Worm (Caenorhabditis elegans) whole organism, L4 larva: ENCODE results near the gene F57F5.3.

ENCODE experiments used
- F10B5.3 ChIP-seq: sonication (generic microtip); optimal IDR thresholded peaks from 2 replicates; lab custom pipeline; 2016; ENCODE audit warnings: mild to moderate bottlenecking, missing genetic modification characterization, missing compliant biosample characterization
- F37D6.2 ChIP-seq: sonication (generic microtip); optimal IDR thresholded peaks from 2 replicates; lab custom pipeline; 2016; ENCODE audit warnings: mild to moderate bottlenecking, missing genetic modification characterization, missing compliant biosample characterization
- F49E8.2 ChIP-seq: sonication (generic microtip); optimal IDR thresholded peaks from 2 replicates; lab custom pipeline; 2016; ENCODE audit warnings: missing compliant biosample characterization, mild to moderate bottlenecking, missing genetic modification characterization, borderline replicate concordance
- T20F7.1 ChIP-seq: fragments of 200-800 bp; sonication (Bioruptor generic); optimal IDR thresholded peaks from 2 replicates; lab custom pipeline; 2018; ENCODE audit warnings: mild to moderate bottlenecking, missing genetic modification characterization, missing compliant biosample characterization
- T26A8.4 ChIP-seq: fragments of 200-800 bp; sonication (Bioruptor generic); IDR thresholded peaks from 2 replicates; pipeline ENCODE4 v1.3.6; 2022; ENCODE audit warnings: missing genetic modification characterization, missing compliant biosample characterization
- Y105C5A.15 ChIP-seq: fragments of 200-800 bp; sonication (Bioruptor generic); IDR thresholded peaks from 2 replicates; pipeline ENCODE4 v1.3.6; 2022; ENCODE audit warnings: missing genetic modification characterization, missing compliant biosample characterization
- Y5F2A.4 ChIP-seq: fragments of 200-800 bp; sonication (Bioruptor generic); optimal IDR thresholded peaks from 2 replicates; lab custom pipeline; 2018; ENCODE audit warnings: mild to moderate bottlenecking, missing genetic modification characterization, missing compliant biosample characterization
- Y75B8A.6 ChIP-seq: fragments of 200-800 bp; sonication (Bioruptor generic); IDR thresholded peaks from 2 replicates; pipeline ENCODE4 v1.3.6; 2022; ENCODE audit warnings: missing genetic modification reagents, missing genetic modification characterization, missing compliant biosample characterization
- ZK337.2 ChIP-seq: fragments of 200-800 bp; sonication (Bioruptor generic); IDR thresholded peaks from 2 replicates; pipeline ENCODE4 v1.3.6; 2022; ENCODE audit warnings: missing genetic modification reagents, missing genetic modification characterization, missing compliant biosample characterization
- ZK546.5 ChIP-seq, 2 experiments: sonication (generic microtip); optimal IDR thresholded peaks; 2 replicates each; lab custom pipeline; 2017; ENCODE audit warnings: missing biosample characterization in 2 of 2, missing genetic modification characterization in 2 of 2
- aha-1 ChIP-seq: fragments of 150-350 bp; peaks from one replicate; lab custom pipeline; 2014; ENCODE audit warnings: missing biosample characterization, missing genetic modification characterization
- ceh-28 ChIP-seq: fragments of 150-350 bp; optimal IDR thresholded peaks from 2 replicates; lab custom pipeline; 2014; ENCODE audit warnings: missing biosample characterization, missing genetic modification reagents, missing genetic modification characterization
- ceh-32 ChIP-seq: sonication (generic microtip); optimal IDR thresholded peaks from 2 replicates; lab custom pipeline; 2016; ENCODE audit warnings: mild to moderate bottlenecking, missing genetic modification characterization, missing compliant biosample characterization; ENCODE audit not compliant: poor library complexity
- ceh-44 ChIP-seq: fragments of 200-800 bp; sonication (Bioruptor generic); IDR thresholded peaks from 2 replicates; pipeline ENCODE4 v1.3.6; 2022; ENCODE audit warnings: missing genetic modification reagents, missing genetic modification characterization, missing compliant biosample characterization
- ceh-62 ChIP-seq: sonication (generic microtip); optimal IDR thresholded peaks from 2 replicates; lab custom pipeline; 2017; ENCODE audit warnings: missing biosample characterization, missing genetic modification characterization
- ceh-82 ChIP-seq: sonication (generic microtip); optimal IDR thresholded peaks from 2 replicates; lab custom pipeline; 2017; ENCODE audit warnings: missing biosample characterization, missing genetic modification characterization
- ces-1 ChIP-seq: fragments of 150-350 bp; sonication (generic microtip); optimal IDR thresholded peaks from 4 replicates; lab custom pipeline; 2014; ENCODE audit warnings: missing biosample characterization, missing genetic modification reagents, missing genetic modification characterization
- ctbp-1 ChIP-seq: fragments of 200-800 bp; sonication (Bioruptor generic); IDR thresholded peaks from 2 replicates; pipeline ENCODE4 v1.3.6; 2022; ENCODE audit warnings: missing genetic modification reagents, missing genetic modification characterization, missing compliant biosample characterization
- daf-12 ChIP-seq: fragments of 150-350 bp; optimal IDR thresholded peaks from 2 replicates; lab custom pipeline; 2014; ENCODE audit warnings: missing biosample characterization, missing genetic modification reagents, missing genetic modification characterization
- daf-16 ChIP-seq, 3 experiments: sonication (generic microtip); optimal IDR thresholded peaks; 2 replicates each; lab custom pipeline; 2016 to 2017; ENCODE audit warnings: missing genetic modification characterization in 3 of 3, missing genetic modification reagents in 3 of 3, mild to moderate bottlenecking in 2 of 3, missing compliant biosample characterization in 2 of 3, missing biosample characterization in 1 of 3, moderate library complexity in 1 of 3
- daf-8 ChIP-seq: fragments of 200-800 bp; sonication (Bioruptor generic); IDR thresholded peaks from 2 replicates; pipeline ENCODE4 v1.3.6; 2022; ENCODE audit warnings: missing genetic modification characterization, missing compliant biosample characterization
- dve-1 ChIP-seq: sonication (generic microtip); optimal IDR thresholded peaks from 2 replicates; lab custom pipeline; 2017; ENCODE audit warnings: antibody characterized with exemption, mild to moderate bottlenecking, missing genetic modification characterization, missing compliant biosample characterization; ENCODE audit not compliant: insufficient read depth
- fkh-10 ChIP-seq: fragments of 150-350 bp; optimal IDR thresholded peaks from 2 replicates; lab custom pipeline; 2014; ENCODE audit warnings: missing biosample characterization, missing genetic modification reagents, missing genetic modification characterization
- fos-1 ChIP-seq: fragments of 150-350 bp; optimal IDR thresholded peaks from 2 replicates; lab custom pipeline; 2014; ENCODE audit warnings: missing biosample characterization, missing genetic modification characterization
- gei-8 ChIP-seq: fragments of 200-800 bp; sonication (Bioruptor generic); optimal IDR thresholded peaks from 2 replicates; lab custom pipeline; 2018; ENCODE audit warnings: mild to moderate bottlenecking, missing genetic modification characterization, missing compliant biosample characterization
- hif-1 ChIP-seq, 2 experiments: sonication (generic microtip); optimal IDR thresholded peaks; 2 replicates each; lab custom pipeline; 2016 to 2017; ENCODE audit warnings: missing compliant biosample characterization in 2 of 2, missing genetic modification characterization in 2 of 2, missing genetic modification reagents in 2 of 2, missing genotype in 2 of 2, mild to moderate bottlenecking in 1 of 2
- hlh-30 ChIP-seq: sonication (generic microtip); optimal IDR thresholded peaks from 2 replicates; lab custom pipeline; 2017; ENCODE audit warnings: antibody characterized with exemption, mild to moderate bottlenecking, missing genetic modification characterization, missing compliant biosample characterization; ENCODE audit not compliant: insufficient read depth
- lin-13 ChIP-seq: fragments of 150-350 bp; optimal IDR thresholded peaks from 2 replicates; lab custom pipeline; 2014; ENCODE audit warnings: missing biosample characterization, missing genetic modification reagents, missing genetic modification characterization
- lir-3 ChIP-seq: sonication (generic microtip); optimal IDR thresholded peaks from 2 replicates; lab custom pipeline; 2016; ENCODE audit warnings: mild to moderate bottlenecking, missing genetic modification characterization, missing compliant biosample characterization
- lsy-2 ChIP-seq, 2 experiments: fragments of 150-350 bp in 1 of 2; sonication (generic microtip) in 1 of 2; optimal IDR thresholded peaks; 2 replicates each; lab custom pipeline; 2014 to 2017; ENCODE audit warnings: missing biosample characterization in 2 of 2, missing genetic modification characterization in 2 of 2
- madf-9 ChIP-seq: fragments of 200-800 bp; sonication (Bioruptor generic); conservative IDR thresholded peaks from 2 replicates; pipeline ENCODE4 v1.3.6; 2022; ENCODE audit warnings: missing genetic modification reagents, missing genetic modification characterization, missing compliant biosample characterization
- mdl-1 ChIP-seq, 2 experiments: fragments of 150-350 bp in 1 of 2; sonication (generic microtip) in 1 of 2; optimal IDR thresholded peaks; 2 replicates each; lab custom pipeline; 2014 to 2017; ENCODE audit warnings: missing biosample characterization in 2 of 2, missing genetic modification characterization in 2 of 2
- mdt-29 ChIP-seq: fragments of 200-800 bp; sonication (Bioruptor generic); IDR thresholded peaks from 2 replicates; pipeline ENCODE4 v1.3.6; 2022; ENCODE audit warnings: missing genetic modification reagents, missing genetic modification characterization, missing compliant biosample characterization
- mep-1 ChIP-seq: fragments of 150-350 bp; sonication (generic microtip); optimal IDR thresholded peaks from 3 replicates; lab custom pipeline; 2014; ENCODE audit warnings: missing biosample characterization, missing genetic modification characterization
- mes-2 ChIP-seq: sonication (generic microtip); optimal IDR thresholded peaks from 2 replicates; lab custom pipeline; 2016; ENCODE audit warnings: missing genotype, mild to moderate bottlenecking, missing genetic modification characterization, missing compliant biosample characterization; ENCODE audit not compliant: poor library complexity, severe bottlenecking
- mxl-2 ChIP-seq: fragments of 200-800 bp; sonication (Bioruptor generic); conservative IDR thresholded peaks from 2 replicates; pipeline ENCODE4 v1.3.6; 2022; ENCODE audit warnings: missing genetic modification reagents, missing genetic modification characterization, missing compliant biosample characterization
- mxl-3 ChIP-seq: fragments of 200-800 bp; sonication (Bioruptor generic); optimal IDR thresholded peaks from 2 replicates; lab custom pipeline; 2018; ENCODE audit warnings: mild to moderate bottlenecking, missing genetic modification characterization, missing compliant biosample characterization
- nhr-11 ChIP-seq: fragments of 150-350 bp; optimal IDR thresholded peaks from 2 replicates; lab custom pipeline; 2014; ENCODE audit warnings: missing biosample characterization, missing genetic modification characterization
- nhr-111 ChIP-seq: fragments of 200-800 bp; sonication (Bioruptor generic); optimal IDR thresholded peaks from 2 replicates; lab custom pipeline; 2018; ENCODE audit warnings: mild to moderate bottlenecking, missing genetic modification characterization, missing compliant biosample characterization
- nhr-237 ChIP-seq: sonication (generic microtip); optimal IDR thresholded peaks from 2 replicates; lab custom pipeline; 2017; ENCODE audit warnings: missing biosample characterization, missing genetic modification characterization
- nhr-6 ChIP-seq: fragments of 150-350 bp; optimal IDR thresholded peaks from 2 replicates; lab custom pipeline; 2014; ENCODE audit warnings: missing biosample characterization, missing genetic modification characterization
- pqm-1 ChIP-seq: sonication (generic microtip); optimal IDR thresholded peaks from 2 replicates; lab custom pipeline; 2017; ENCODE audit warnings: missing biosample characterization, missing genetic modification characterization
- set-16 ChIP-seq: fragments of 200-800 bp; sonication (Bioruptor generic); IDR thresholded peaks from 2 replicates; pipeline ENCODE4 v1.3.6; 2022; ENCODE audit warnings: missing genetic modification reagents, missing genetic modification characterization, missing compliant biosample characterization
- snpc-4 ChIP-seq: fragments of 150-350 bp; optimal IDR thresholded peaks from 2 replicates; lab custom pipeline; 2014; ENCODE audit warnings: missing biosample characterization, missing genetic modification characterization
- spr-3 ChIP-seq: fragments of 200-800 bp; sonication (Bioruptor generic); optimal IDR thresholded peaks from 2 replicates; lab custom pipeline; 2018; ENCODE audit warnings: mild to moderate bottlenecking, missing genetic modification characterization, missing compliant biosample characterization
- tra-1 ChIP-seq: fragments of 200-800 bp; sonication (Bioruptor generic); IDR thresholded peaks from 2 replicates; pipeline ENCODE4 v1.3.6; 2022; ENCODE audit warnings: missing genetic modification reagents, missing genetic modification characterization, missing compliant biosample characterization
- unc-62 ChIP-seq, 3 experiments: fragments of 150-350 bp in 1 of 3; sonication (generic microtip); optimal IDR thresholded peaks in 2 of 3; peaks in 1 of 3; 1 replicate in 1 of 3; 2 replicates in 2 of 3; lab custom pipeline; 2014 to 2017; ENCODE audit warnings: missing biosample characterization in 3 of 3, missing genetic modification characterization in 3 of 3, missing genetic modification reagents in 3 of 3, missing genotype in 1 of 3
- zag-1 ChIP-seq: fragments of 150-350 bp; optimal IDR thresholded peaks from 2 replicates; lab custom pipeline; 2014; ENCODE audit warnings: missing biosample characterization, missing genetic modification characterization
- zfp-2 ChIP-seq: sonication (generic microtip); optimal IDR thresholded peaks from 2 replicates; lab custom pipeline; 2016; ENCODE audit warnings: mild to moderate bottlenecking, missing genetic modification characterization, missing compliant biosample characterization
- zip-2 ChIP-seq: fragments of 150-350 bp; optimal IDR thresholded peaks from 2 replicates; lab custom pipeline; 2014; ENCODE audit warnings: missing biosample characterization, missing genetic modification characterization

The F57F5.3 gene

ce11 chrV:12025683-12026082 lies 19.3 kb upstream of the F57F5.3 start:
- TF ChIP-seq lsy-2 (tag; optimal IDR thresholded peaks at IDR 0.05; lab: Kevin White, UChicago) (peak in 1 of 2 experiments; percentile 29), mes-2 (no peak), mxl-3 (GFP tag; lab: Kevin White, UChicago) (peak; percentile 40), mdl-1 (tag; optimal IDR thresholded peaks at IDR 0.05; lab: Kevin White, UChicago) (peak in 1 of 2 experiments; percentile 68), hlh-30 (tag; lab: Kevin White, UChicago) (peak; percentile 64), ceh-32 (tag; lab: Kevin White, UChicago) (peak; percentile 28), ctbp-1 (GFP tag; lab: Robert Waterston, UW) (peak; percentile 66; the same call in 1 of the 2 replicates), zip-2 (tag; lab: Kevin White, UChicago) (no peak), mxl-2 (GFP tag; lab: Robert Waterston, UW) (no peak), Y105C5A.15 (GFP tag; lab: Robert Waterston, UW) (no peak), pqm-1 (tag; lab: Kevin White, UChicago) (no peak), T26A8.4 (GFP tag; lab: Robert Waterston, UW) (no peak), ceh-44 (GFP tag; lab: Robert Waterston, UW) (no peak), mep-1 (tag; lab: Kevin White, UChicago) (peak; percentile 18), T20F7.1 (GFP tag; lab: Kevin White, UChicago) (no peak), madf-9 (GFP tag; lab: Robert Waterston, UW) (no peak), unc-62 (GFP tag; optimal IDR thresholded peaks at IDR 0.05 in 1 of 2; lab: Kevin White, UChicago) (no peak), unc-62 (tag; optimal IDR thresholded peaks at IDR 0.05; lab: Kevin White, UChicago) (no peak), ces-1 (GFP tag; lab: Kevin White, UChicago) (peak; percentile 88), fkh-10 (peak; percentile 94), tra-1 (GFP tag; lab: Robert Waterston, UW) (no peak), set-16 (GFP tag; lab: Robert Waterston, UW) (no peak), ceh-82 (tag; lab: Kevin White, UChicago) (no peak), ceh-28 (tag; lab: Kevin White, UChicago) (no peak), spr-3 (GFP tag; lab: Kevin White, UChicago) (no peak), lir-3 (no peak), daf-16 (GFP tag; optimal IDR thresholded peaks at IDR 0.05; lab: Kevin White, UChicago) (peak in 1 of 2 experiments; percentile 3), daf-16 (tag; optimal IDR thresholded peaks at IDR 0.05; lab: Kevin White, UChicago) (no peak), ZK337.2 (GFP tag; lab: Robert Waterston, UW) (no peak), lin-13 (no peak), zfp-2 (no peak), gei-8 (GFP tag; lab: Kevin White, UChicago) (no peak), nhr-11 (peak; percentile 2), nhr-6 (no peak), F10B5.3 (tag; lab: Kevin White, UChicago) (no peak), Y5F2A.4 (GFP tag; lab: Kevin White, UChicago) (no peak), dve-1 (no peak), nhr-111 (GFP tag; lab: Kevin White, UChicago) (no peak), Y75B8A.6 (GFP tag; lab: Robert Waterston, UW) (no peak), zag-1 (tag; lab: Kevin White, UChicago) (no peak), aha-1 (peak; percentile 82), ZK546.5 (tag; optimal IDR thresholded peaks at IDR 0.05; lab: Kevin White, UChicago) (no peak), daf-8 (GFP tag; lab: Robert Waterston, UW) (no peak), F49E8.2 (tag; lab: Kevin White, UChicago) (no peak), daf-12 (tag; lab: Kevin White, UChicago) (no peak), ceh-62 (no peak), nhr-237 (no peak), fos-1 (tag; lab: Kevin White, UChicago) (no peak), hif-1 (tag; optimal IDR thresholded peaks at IDR 0.05; lab: Kevin White, UChicago) (peak in 1 of 2 experiments; percentile 2), F37D6.2 (peak; percentile 3), mdt-29 (GFP tag; lab: Robert Waterston, UW) (no peak), snpc-4 (tag; lab: Kevin White, UChicago) (no peak)
